Worm (Caenorhabditis elegans) whole organism, L1 larva: ENCODE measurements around the gene clec-226.
A peak's percentile ranks its signal among the peaks of the same experiment; 100 is the strongest.

Experiments
- C04F5.9 ChIP-seq: sonication (generic microtip); optimal IDR thresholded peaks from 2 replicates; lab custom pipeline; 2016; ENCODE audit warnings: missing genetic modification characterization, missing compliant biosample characterization
- C16A3.4 ChIP-seq: fragments of 150-350 bp; optimal IDR thresholded peaks from 2 replicates; lab custom pipeline; 2014; ENCODE audit warnings: missing biosample characterization, missing genetic modification characterization
- Y116A8C.19 ChIP-seq: sonication (generic microtip); optimal IDR thresholded peaks from 2 replicates; lab custom pipeline; 2016; ENCODE audit warnings: missing compliant biosample characterization, missing genetic modification characterization, borderline replicate concordance
- aly-2 ChIP-seq: fragments of 150-350 bp; optimal IDR thresholded peaks from 2 replicates; lab custom pipeline; 2014; ENCODE audit warnings: missing biosample characterization, missing genetic modification characterization
- ama-1 ChIP-seq: fragments of 150-350 bp; optimal IDR thresholded peaks from 2 replicates; lab custom pipeline; 2014
- ceh-63 ChIP-seq: fragments of 200-800 bp; sonication (Bioruptor generic); optimal IDR thresholded peaks from 2 replicates; lab custom pipeline; 2018; ENCODE audit warnings: mild to moderate bottlenecking, missing genetic modification characterization, missing compliant biosample characterization
- ceh-8 ChIP-seq: fragments of 200-800 bp; sonication (Bioruptor generic); optimal IDR thresholded peaks from 2 replicates; lab custom pipeline; 2018; ENCODE audit warnings: mild to moderate bottlenecking, missing genetic modification characterization, moderate library complexity, missing compliant biosample characterization
- ceh-82 ChIP-seq, 3 experiments: fragments of 150-350 bp in 1 of 3; sonication (generic microtip) in 2 of 3; optimal IDR thresholded peaks; 2 replicates each; lab custom pipeline; 2014 to 2017; ENCODE audit warnings: missing biosample characterization in 3 of 3, missing genetic modification characterization in 3 of 3
- ceh-88 ChIP-seq: fragments of 200-800 bp; sonication (Bioruptor generic); IDR thresholded peaks from 2 replicates; pipeline ENCODE4 v1.3.6; 2022; ENCODE audit warnings: missing genetic modification characterization, missing compliant biosample characterization
- ceh-90 ChIP-seq: sonication (generic microtip); optimal IDR thresholded peaks from 2 replicates; lab custom pipeline; 2016; ENCODE audit warnings: missing genetic modification characterization, missing compliant biosample characterization
- ces-1 ChIP-seq: fragments of 150-350 bp; optimal IDR thresholded peaks from 2 replicates; lab custom pipeline; 2014; ENCODE audit warnings: missing biosample characterization, missing genetic modification reagents, missing genetic modification characterization
- efl-1 ChIP-seq, 4 experiments: fragments of 150-350 bp; optimal IDR thresholded peaks in 3 of 4; peaks in 1 of 4; 1 replicate in 1 of 4; 2 replicates in 3 of 4; lab custom pipeline; 2014; ENCODE audit warnings: missing biosample characterization in 2 of 4, missing genetic modification characterization in 2 of 4, missing genetic modification reagents in 2 of 4
- egl-13 ChIP-seq: sonication (generic microtip); optimal IDR thresholded peaks from 2 replicates; lab custom pipeline; 2016; ENCODE audit warnings: missing genotype, missing genetic modification reagents, missing genetic modification characterization, missing compliant biosample characterization
- elt-2 ChIP-seq: sonication (generic microtip); optimal IDR thresholded peaks from 2 replicates; lab custom pipeline; 2016; ENCODE audit warnings: missing genetic modification characterization, mild to moderate bottlenecking, inconsistent platforms, missing compliant biosample characterization, missing genetic modification reagents
- elt-3 ChIP-seq, 6 experiments: fragments of 150-350 bp in 1 of 6; sonication (generic microtip); optimal IDR thresholded peaks; 2 replicates each; lab custom pipeline; 2017 to 2018; ENCODE audit warnings: missing biosample characterization in 6 of 6, missing genetic modification characterization in 6 of 6, inconsistent platforms in 1 of 6
- grh-1 ChIP-seq: fragments of 200-800 bp; sonication (Bioruptor generic); IDR thresholded peaks from 2 replicates; pipeline ENCODE4 v1.3.6; 2022; ENCODE audit warnings: missing genetic modification reagents, missing genetic modification characterization, missing compliant biosample characterization
- hlh-17 ChIP-seq: fragments of 200-800 bp; sonication (Bioruptor generic); optimal IDR thresholded peaks from 2 replicates; lab custom pipeline; 2018; ENCODE audit warnings: missing genetic modification characterization, mild to moderate bottlenecking, missing compliant biosample characterization, moderate library complexity, borderline replicate concordance
- hlh-4 ChIP-seq: sonication (generic microtip); optimal IDR thresholded peaks from 2 replicates; lab custom pipeline; 2016; ENCODE audit warnings: mild to moderate bottlenecking, missing genetic modification characterization, missing compliant biosample characterization
- hpl-2 ChIP-seq: fragments of 150-350 bp; optimal IDR thresholded peaks from 2 replicates; lab custom pipeline; 2014; ENCODE audit warnings: missing biosample characterization, missing genetic modification reagents, missing genetic modification characterization
- isw-1 ChIP-seq: fragments of 200-800 bp; sonication (Bioruptor generic); IDR thresholded peaks from 2 replicates; pipeline ENCODE4 v1.3.6; 2022; ENCODE audit warnings: missing genetic modification characterization, missing compliant biosample characterization
- jun-1 ChIP-seq: fragments of 150-350 bp; optimal IDR thresholded peaks from 2 replicates; lab custom pipeline; 2014; ENCODE audit warnings: missing biosample characterization, missing genetic modification reagents, missing genetic modification characterization
- lin-13 ChIP-seq: fragments of 150-350 bp; optimal IDR thresholded peaks from 2 replicates; lab custom pipeline; 2014; ENCODE audit warnings: missing biosample characterization, missing genetic modification reagents, missing genetic modification characterization
- lin-14 ChIP-seq: fragments of 200-800 bp; sonication (Bioruptor generic); optimal IDR thresholded peaks from 2 replicates; lab custom pipeline; 2018; ENCODE audit warnings: mild to moderate bottlenecking, missing genetic modification characterization, moderate library complexity, missing compliant biosample characterization
- lin-35 ChIP-seq, 2 experiments: fragments of 150-350 bp; optimal IDR thresholded peaks; 2 replicates each; lab custom pipeline; 2014; ENCODE audit warnings: missing biosample characterization in 2 of 2, missing genetic modification characterization in 2 of 2, missing genetic modification reagents in 2 of 2
- lir-3 ChIP-seq: sonication (generic microtip); optimal IDR thresholded peaks from 2 replicates; lab custom pipeline; 2016; ENCODE audit warnings: mild to moderate bottlenecking, missing genetic modification characterization, moderate library complexity, missing compliant biosample characterization; ENCODE audit not compliant: poor library complexity
- lsy-2 ChIP-seq, 2 experiments: fragments of 150-350 bp; optimal IDR thresholded peaks; 2 replicates each; lab custom pipeline; 2014; ENCODE audit warnings: missing biosample characterization in 2 of 2, missing genetic modification characterization in 2 of 2
- mep-1 ChIP-seq: fragments of 150-350 bp; optimal IDR thresholded peaks from 2 replicates; lab custom pipeline; 2014; ENCODE audit warnings: missing biosample characterization, missing genetic modification characterization
- nhr-12 ChIP-seq: sonication (generic microtip); optimal IDR thresholded peaks from 2 replicates; lab custom pipeline; 2017; ENCODE audit warnings: missing biosample characterization, missing genetic modification characterization
- nhr-19 ChIP-seq: fragments of 200-800 bp; sonication (Bioruptor generic); conservative IDR thresholded peaks from 2 replicates; pipeline ENCODE4 v1.3.6; 2022; ENCODE audit warnings: missing genetic modification characterization, missing compliant biosample characterization
- nhr-20 ChIP-seq: sonication (generic microtip); optimal IDR thresholded peaks from 2 replicates; lab custom pipeline; 2016; ENCODE audit warnings: mild to moderate bottlenecking, missing genetic modification characterization, missing compliant biosample characterization
- nhr-237 ChIP-seq: fragments of 150-350 bp; optimal IDR thresholded peaks from 2 replicates; lab custom pipeline; 2014; ENCODE audit warnings: missing biosample characterization, missing genetic modification characterization
- nhr-71 ChIP-seq: sonication (generic microtip); optimal IDR thresholded peaks from 2 replicates; lab custom pipeline; 2016; ENCODE audit warnings: mild to moderate bottlenecking, missing genetic modification characterization, moderate library complexity, missing compliant biosample characterization
- nhr-77 ChIP-seq: fragments of 150-350 bp; optimal IDR thresholded peaks from 2 replicates; lab custom pipeline; 2014; ENCODE audit warnings: missing biosample characterization, missing genetic modification characterization
- nhr-84 ChIP-seq: sonication (generic microtip); optimal IDR thresholded peaks from 2 replicates; lab custom pipeline; 2017; ENCODE audit warnings: missing biosample characterization, missing genetic modification characterization
- pag-3 ChIP-seq: sonication (generic microtip); optimal IDR thresholded peaks from 2 replicates; lab custom pipeline; 2017; ENCODE audit warnings: missing genetic modification characterization, mild to moderate bottlenecking, missing compliant biosample characterization, antibody characterized with exemption, borderline replicate concordance; ENCODE audit not compliant: insufficient read depth
- pax-3 ChIP-seq: fragments of 200-800 bp; sonication (Bioruptor generic); optimal IDR thresholded peaks from 2 replicates; lab custom pipeline; 2018; ENCODE audit warnings: mild to moderate bottlenecking, missing genetic modification characterization, moderate library complexity, missing compliant biosample characterization
- pqm-1 ChIP-seq: sonication (generic microtip); optimal IDR thresholded peaks from 3 replicates; lab custom pipeline; 2017; ENCODE audit warnings: missing biosample characterization, missing genetic modification characterization
- rnt-1 ChIP-seq: sonication (generic microtip); optimal IDR thresholded peaks from 2 replicates; lab custom pipeline; 2016; ENCODE audit warnings: mild to moderate bottlenecking, missing genetic modification characterization, moderate library complexity, missing compliant biosample characterization
- skn-1 ChIP-seq: fragments of 150-350 bp; optimal IDR thresholded peaks from 2 replicates; lab custom pipeline; 2014; ENCODE audit warnings: missing biosample characterization, missing genetic modification characterization
- snpc-4 ChIP-seq: fragments of 150-350 bp; optimal IDR thresholded peaks from 2 replicates; lab custom pipeline; 2014; ENCODE audit warnings: missing biosample characterization, missing genetic modification characterization
- sox-4 ChIP-seq: sonication (generic microtip); optimal IDR thresholded peaks from 2 replicates; lab custom pipeline; 2016; ENCODE audit warnings: missing genetic modification characterization, missing compliant biosample characterization
- sup-37 ChIP-seq: fragments of 200-800 bp; sonication (Bioruptor generic); optimal IDR thresholded peaks from 2 replicates; lab custom pipeline; 2018; ENCODE audit warnings: mild to moderate bottlenecking, missing genetic modification characterization, missing compliant biosample characterization
- swsn-7 ChIP-seq: sonication (generic microtip); optimal IDR thresholded peaks from 2 replicates; lab custom pipeline; 2016; ENCODE audit warnings: missing genetic modification characterization, missing compliant biosample characterization
- unc-130 ChIP-seq: fragments of 150-350 bp; optimal IDR thresholded peaks from 2 replicates; lab custom pipeline; 2017; ENCODE audit warnings: missing biosample characterization, missing genetic modification characterization, inconsistent platforms
- unc-30 ChIP-seq: sonication (generic microtip); optimal IDR thresholded peaks from 2 replicates; lab custom pipeline; 2017; ENCODE audit warnings: missing biosample characterization, missing genetic modification characterization
- unc-86 ChIP-seq: sonication (generic microtip); optimal IDR thresholded peaks from 2 replicates; lab custom pipeline; 2016; ENCODE audit warnings: missing genetic modification characterization, missing compliant biosample characterization
- unc-98 ChIP-seq: fragments of 200-800 bp; sonication (Bioruptor generic); IDR thresholded peaks from 2 replicates; pipeline ENCODE4 v1.3.6; 2022; ENCODE audit warnings: missing genetic modification characterization, missing compliant biosample characterization
- vab-15 ChIP-seq: sonication (generic microtip); optimal IDR thresholded peaks from 2 replicates; lab custom pipeline; 2017; ENCODE audit warnings: missing genotype, mild to moderate bottlenecking, missing genetic modification characterization, missing compliant biosample characterization
- xbp-1 ChIP-seq: sonication (generic microtip); optimal IDR thresholded peaks from 2 replicates; lab custom pipeline; 2016; ENCODE audit warnings: missing genetic modification characterization, missing compliant biosample characterization
- zag-1 ChIP-seq: fragments of 150-350 bp; optimal IDR thresholded peaks from 2 replicates; lab custom pipeline; 2014; ENCODE audit warnings: missing biosample characterization, missing genetic modification characterization
- ztf-11 ChIP-seq, 2 experiments: sonication (generic microtip); optimal IDR thresholded peaks; 2 replicates each; lab custom pipeline; 2016 to 2017; ENCODE audit warnings: missing genetic modification characterization in 2 of 2, missing biosample characterization in 1 of 2, missing compliant biosample characterization in 1 of 2
- ztf-4 ChIP-seq: fragments of 150-350 bp; optimal IDR thresholded peaks from 2 replicates; lab custom pipeline; 2014; ENCODE audit warnings: missing biosample characterization, missing genetic modification characterization

clec-226 gene

DNA sequence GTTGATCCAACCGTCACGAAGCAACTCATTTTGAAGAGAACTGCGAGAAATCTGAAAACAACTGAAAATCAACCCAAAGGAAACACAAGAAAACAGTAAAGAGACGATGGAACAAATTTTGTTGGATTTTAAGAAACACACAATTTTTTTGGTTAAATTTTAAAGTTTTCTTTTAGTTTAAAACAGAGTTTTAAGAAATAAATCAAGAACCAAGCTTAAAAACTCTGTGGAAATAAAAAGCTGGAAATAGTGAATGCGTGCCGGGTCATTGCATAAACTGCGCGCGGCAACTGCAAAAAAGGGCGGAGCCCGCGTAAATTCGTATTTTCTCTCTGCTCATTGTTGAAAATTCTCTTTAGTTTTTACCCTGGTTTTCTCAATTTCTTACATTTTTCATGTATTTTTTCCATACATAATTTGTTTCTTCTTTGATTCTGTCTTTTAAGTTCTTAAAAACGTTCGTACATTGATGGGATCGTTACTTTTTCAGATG lies 15.2 kb downstream of the clec-226 start, which contains the start of the genes algn-13 and R10D12.13 (continued):
- TF ChIP-seq sup-37 (no peak), nhr-71 (tag; lab: Kevin White, UChicago) (peak; percentile 63), pqm-1 (no peak), isw-1 (GFP tag; lab: Robert Waterston, UW) (peak; percentile 27; the same call in 1 of the 2 replicates), unc-30 (tag; lab: Kevin White, UChicago) (no peak), hpl-2 (no peak), ztf-4 (tag; lab: Kevin White, UChicago) (no peak), ztf-11 (tag; optimal IDR thresholded peaks at IDR 0.05; lab: Kevin White, UChicago) (peak; percentile 27 to 34), C04F5.9 (tag; lab: Kevin White, UChicago) (no peak), nhr-237 (tag; lab: Kevin White, UChicago) (no peak), nhr-84 (tag; lab: Kevin White, UChicago) (no peak), nhr-12 (tag; lab: Kevin White, UChicago) (no peak), lin-14 (GFP tag; lab: Kevin White, UChicago) (peak; percentile 42), mep-1 (tag; lab: Kevin White, UChicago) (no peak), ceh-90 (tag; lab: Kevin White, UChicago) (no peak), unc-98 (GFP tag; lab: Robert Waterston, UW) (no peak), ceh-8 (GFP tag; lab: Kevin White, UChicago) (no peak), ceh-63 (GFP tag; lab: Kevin White, UChicago) (no peak), unc-130 (peak; percentile 75), swsn-7 (tag; lab: Kevin White, UChicago) (peak; percentile 64), ceh-88 (GFP tag; lab: Robert Waterston, UW) (no peak), nhr-77 (tag; lab: Kevin White, UChicago) (no peak), efl-1 (optimal IDR thresholded peaks at IDR 0.05; lab: Kevin White, UChicago) (peak; percentile 63 to 71), efl-1 (GFP tag; optimal IDR thresholded peaks at IDR 0.05 in 1 of 2; lab: Kevin White, UChicago) (peak; percentile 62 to 96), unc-86 (tag; lab: Kevin White, UChicago) (peak; percentile 14), skn-1 (tag; lab: Kevin White, UChicago) (peak; percentile 59), jun-1 (tag; lab: Kevin White, UChicago) (no peak), C16A3.4 (tag; lab: Kevin White, UChicago) (peak; percentile 51), nhr-19 (GFP tag; lab: Robert Waterston, UW) (peak; percentile 52), ceh-82 (tag; optimal IDR thresholded peaks at IDR 0.05; lab: Kevin White, UChicago) (peak; percentile 51 to 54 (median 52)), pag-3 (tag; lab: Kevin White, UChicago) (no peak), hlh-4 (tag; lab: Kevin White, UChicago) (no peak), grh-1 (GFP tag; lab: Robert Waterston, UW) (0 out of 2 replicates have a peak, but pooled peaks have one; percentile 26), vab-15 (tag; lab: Kevin White, UChicago) (no peak), hlh-17 (GFP tag; lab: Kevin White, UChicago) (no peak), zag-1 (tag; lab: Kevin White, UChicago) (no peak), xbp-1 (tag; lab: Kevin White, UChicago) (peak; percentile 40), lir-3 (tag; lab: Kevin White, UChicago) (peak; percentile 41), pax-3 (tag; lab: Kevin White, UChicago) (no peak), elt-2 (tag; lab: Kevin White, UChicago) (peak; percentile 53), elt-3 (tag; optimal IDR thresholded peaks at IDR 0.05; lab: Kevin White, UChicago) (peak in 1 of 6 experiments; percentile 31), lin-35 (GFP tag; optimal IDR thresholded peaks at IDR 0.05; lab: Kevin White, UChicago) (peak; percentile 60 to 63), ama-1 (no peak), rnt-1 (tag; lab: Kevin White, UChicago) (peak; percentile 82), egl-13 (tag; lab: Kevin White, UChicago) (no peak), Y116A8C.19 (tag; lab: Kevin White, UChicago) (no peak), aly-2 (tag; lab: Kevin White, UChicago) (no peak), nhr-20 (peak; percentile 60), snpc-4 (tag; lab: Kevin White, UChicago) (peak; percentile 69), sox-4 (no peak), lin-13 (peak; percentile 59), lsy-2 (tag; optimal IDR thresholded peaks at IDR 0.05; lab: Kevin White, UChicago) (peak; percentile 59 to 67), ces-1 (GFP tag; lab: Kevin White, UChicago) (no peak)
